Worm (Caenorhabditis elegans): ENCODE measurements around the gene H14E04.3.
"Not testable (repeated sequence)": the region's sequence is repeated elsewhere in the genome, so short reads cannot be mapped to it uniquely, and the experiment has no call there.

ce11 chrIII:2435805-2436204 lies 49.4 kb upstream of the H14E04.3 start, which contains the start of gene E02H9.6:
- TF ChIP-seq aly-2, pha-4, lin-15B, nhr-28, egl-27, nhr-25, fos-1 (tag; optimal IDR thresholded peaks at IDR 0.05): not testable (repeated sequence)

Data from whole organism, L3 larva.